ENCODE assay signal across 2 worm cellular contexts in the genomic region with DNA sequence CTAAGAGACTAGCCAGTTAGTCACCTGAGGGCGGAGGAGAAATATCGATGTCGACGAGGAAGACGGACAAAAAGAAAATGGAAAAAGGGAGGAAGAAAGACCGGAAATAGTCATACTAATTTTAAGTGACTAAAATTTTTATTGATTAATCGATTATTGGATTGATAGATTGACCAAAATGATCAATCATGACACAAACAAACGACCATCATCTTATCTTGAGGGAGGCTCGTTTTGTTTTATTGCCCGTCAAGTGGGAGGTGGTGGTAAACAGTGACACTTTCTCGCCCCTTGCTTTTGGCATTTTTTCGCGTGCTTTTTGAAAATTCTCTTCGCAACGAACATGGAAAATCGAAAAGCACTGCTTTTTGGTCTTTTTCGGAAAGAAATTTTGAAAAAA.
TF ChIP-seq lines count a peak whose summit lies in the region.

No protein-coding gene starts in this region.

TF ChIP-seq in whole organism, L1 larva, 84 proteins besides CTCF, POLR2A, EP300 and RAD21 (continued from another document):
- no peak for TF ChIP-seq nhr-28 (tag; optimal IDR thresholded peaks at IDR 0.05; lab: Kevin White, UChicago)
- peak; percentile 13 for TF ChIP-seq mep-1 (tag; optimal IDR thresholded peaks at IDR 0.05; lab: Kevin White, UChicago)

TF ChIP-seq in whole organism, L4 larva, 104 proteins besides CTCF, POLR2A, EP300 and RAD21 (continued from another document):
- TF ChIP-seq Y105C5A.15 (GFP tag; IDR thresholded peaks at IDR 0.05; lab: Robert Waterston, UW) (no peak), R02D3.7 (tag; optimal IDR thresholded peaks at IDR 0.05; lab: Kevin White, UChicago) (no peak), ces-1 (GFP tag; optimal IDR thresholded peaks at IDR 0.05; lab: Kevin White, UChicago) (no peak), unc-39 (tag; optimal IDR thresholded peaks at IDR 0.05; lab: Kevin White, UChicago) (no peak), duxl-1 (tag; optimal IDR thresholded peaks at IDR 0.05; lab: Kevin White, UChicago; ENCODE audit: poor library complexity) (no peak), nhr-25 (tag; optimal IDR thresholded peaks at IDR 0.05; lab: Kevin White, UChicago; ENCODE audit: borderline replicate concordance, insufficient read depth) (no peak), ceh-20 (GFP tag; IDR thresholded peaks at IDR 0.05; lab: Robert Waterston, UW) (peak; percentile 17; the same call in 1 of the 2 replicates), zip-2 (tag; optimal IDR thresholded peaks at IDR 0.05; lab: Kevin White, UChicago) (no peak), set-16 (GFP tag; IDR thresholded peaks at IDR 0.05; lab: Robert Waterston, UW) (no peak), spr-3 (GFP tag; optimal IDR thresholded peaks at IDR 0.05; lab: Kevin White, UChicago) (no peak), Y5F2A.4 (GFP tag; optimal IDR thresholded peaks at IDR 0.05; lab: Kevin White, UChicago) (no peak), lin-29 (GFP tag; IDR thresholded peaks at IDR 0.05; lab: Robert Waterston, UW) (no peak), snpc-4 (tag; optimal IDR thresholded peaks at IDR 0.05; lab: Kevin White, UChicago) (no peak), nhr-6 (tag; optimal IDR thresholded peaks at IDR 0.05; lab: Kevin White, UChicago) (no peak), nhr-41 (GFP tag; IDR thresholded peaks at IDR 0.05; lab: Robert Waterston, UW) (no peak), F49E8.2 (tag; optimal IDR thresholded peaks at IDR 0.05; lab: Kevin White, UChicago; ENCODE audit: borderline replicate concordance) (no peak), mes-2 (tag; optimal IDR thresholded peaks at IDR 0.05; lab: Kevin White, UChicago; ENCODE audit: poor library complexity, severe bottlenecking) (no peak), daf-16 (GFP tag; optimal IDR thresholded peaks at IDR 0.05; lab: Kevin White, UChicago) (no peak), daf-16 (tag; optimal IDR thresholded peaks at IDR 0.05; lab: Kevin White, UChicago) (peak; percentile 93), attf-4 (tag; optimal IDR thresholded peaks at IDR 0.05; lab: Kevin White, UChicago) (no peak), D1046.2 (GFP tag; IDR thresholded peaks at IDR 0.05; lab: Robert Waterston, UW) (no peak), aly-2 (tag; optimal IDR thresholded peaks at IDR 0.05; lab: Kevin White, UChicago) (no peak), zip-11 (GFP tag; IDR thresholded peaks at IDR 0.05; lab: Robert Waterston, UW) (no peak)
